Worm (Caenorhabditis elegans): ENCODE data around the gene dcs-1.

- TF ChIP-seq ama-1 (optimal IDR thresholded peaks at IDR 0.05) (no peak), sea-1 (GFP tag; conservative IDR thresholded peaks at IDR 0.05) (no peak), hnd-1 (tag; optimal IDR thresholded peaks at IDR 0.05) (no peak), ceh-36 (tag; optimal IDR thresholded peaks at IDR 0.05) (no peak), pes-1 (GFP tag; IDR thresholded peaks at IDR 0.05) (no peak), F13C5.2 (tag; optimal IDR thresholded peaks at IDR 0.05) (no peak), aly-1 (tag; optimal IDR thresholded peaks at IDR 0.05) (no peak), B0310.2 (tag; optimal IDR thresholded peaks at IDR 0.05) (no peak)
These were observed 48.0 kb upstream of the dcs-1 start, which contains the start of gene Y113G7A.14 for ce11 chrV:20138407-20139044.
